Worm (Caenorhabditis elegans): ENCODE results near the gene rpoa-49.

ce11 chrII:61013-61412 is 16.2 kb downstream of the rpoa-49 start, which contains the start of gene C23H3.2:
- TF ChIP-seq nhr-25 (tag; optimal IDR thresholded peaks at IDR 0.05) = no peak
- TF ChIP-seq pha-4 (tag; optimal IDR thresholded peaks at IDR 0.05) = no peak
- no peak for TF ChIP-seq ztf-11 (tag; optimal IDR thresholded peaks at IDR 0.05)
- no peak for TF ChIP-seq daf-12 (tag; optimal IDR thresholded peaks at IDR 0.05)
- no peak for TF ChIP-seq lin-15B (tag; optimal IDR thresholded peaks at IDR 0.05)
- no peak for TF ChIP-seq ama-1 (optimal IDR thresholded peaks at IDR 0.05)
- no peak for TF ChIP-seq skn-1 (tag; optimal IDR thresholded peaks at IDR 0.05)
- no peak for TF ChIP-seq nhr-237 (tag; optimal IDR thresholded peaks at IDR 0.05)
- TF ChIP-seq nhr-76 (tag; optimal IDR thresholded peaks at IDR 0.05) = no peak
- TF ChIP-seq unc-39 (tag; optimal IDR thresholded peaks at IDR 0.05) = no peak
- TF ChIP-seq mml-1 (tag; optimal IDR thresholded peaks at IDR 0.05) = no peak
- TF ChIP-seq ZK546.5 (tag; optimal IDR thresholded peaks at IDR 0.05) = no peak
- TF ChIP-seq fos-1 (tag; optimal IDR thresholded peaks at IDR 0.05) = no peak
- TF ChIP-seq snpc-4 (tag; optimal IDR thresholded peaks at IDR 0.05) = no peak
